Worm (Caenorhabditis elegans) whole organism, early embryonic: ENCODE measurements around the gene K12H4.2.

Experiments used
- B0310.2 ChIP-seq: sonication (generic microtip); optimal IDR thresholded peaks from 2 replicates; lab custom pipeline; 2016; ENCODE audit warnings: mild to moderate bottlenecking, missing genetic modification characterization, missing compliant biosample characterization
- F13C5.2 ChIP-seq: sonication (generic microtip); optimal IDR thresholded peaks from 2 replicates; lab custom pipeline; 2017; ENCODE audit warnings: mild to moderate bottlenecking, missing genetic modification characterization, inconsistent platforms, missing compliant biosample characterization
- aly-1 ChIP-seq: sonication (generic microtip); optimal IDR thresholded peaks from 2 replicates; lab custom pipeline; 2016; ENCODE audit warnings: missing genetic modification characterization, missing compliant biosample characterization
- ama-1 ChIP-seq: fragments of 150-350 bp; optimal IDR thresholded peaks from 2 replicates; lab custom pipeline; 2014
- ceh-13 ChIP-seq: fragments of 200-800 bp; sonication (Bioruptor generic); optimal IDR thresholded peaks from 2 replicates; lab custom pipeline; 2018; ENCODE audit warnings: mild to moderate bottlenecking, missing genetic modification characterization, missing compliant biosample characterization
- ceh-36 ChIP-seq: sonication (generic microtip); optimal IDR thresholded peaks from 2 replicates; lab custom pipeline; 2016; ENCODE audit warnings: missing genetic modification characterization, inconsistent platforms, missing compliant biosample characterization
- ets-7 ChIP-seq: sonication (generic microtip); optimal IDR thresholded peaks from 2 replicates; lab custom pipeline; 2016; ENCODE audit warnings: missing genotype, missing genetic modification characterization, missing compliant biosample characterization
- flt-1 ChIP-seq: fragments of 200-800 bp; sonication (Bioruptor generic); IDR thresholded peaks from 2 replicates; pipeline ENCODE4 v1.3.6; 2022; ENCODE audit warnings: missing genetic modification characterization, missing compliant biosample characterization
- hmbx-1 ChIP-seq: sonication (generic microtip); optimal IDR thresholded peaks from 2 replicates; lab custom pipeline; 2016; ENCODE audit warnings: mild to moderate bottlenecking, missing genetic modification characterization, missing compliant biosample characterization
- hmg-4 ChIP-seq: fragments of 200-800 bp; sonication (Bioruptor generic); optimal IDR thresholded peaks from 2 replicates; lab custom pipeline; 2018; ENCODE audit warnings: mild to moderate bottlenecking, missing genetic modification characterization, missing compliant biosample characterization
- hnd-1 ChIP-seq: sonication (generic microtip); optimal IDR thresholded peaks from 2 replicates; lab custom pipeline; 2016; ENCODE audit warnings: missing genetic modification characterization, missing compliant biosample characterization
- pes-1 ChIP-seq: fragments of 200-800 bp; sonication (Bioruptor generic); IDR thresholded peaks from 2 replicates; pipeline ENCODE4 v1.3.6; 2022; ENCODE audit warnings: missing genetic modification reagents, missing genetic modification characterization, missing compliant biosample characterization
- scrt-1 ChIP-seq: fragments of 200-800 bp; sonication (Bioruptor generic); IDR thresholded peaks from 2 replicates; pipeline ENCODE4 v1.3.6; 2022; ENCODE audit warnings: missing genetic modification characterization, missing compliant biosample characterization
- sea-1 ChIP-seq: fragments of 200-800 bp; sonication (Bioruptor generic); conservative IDR thresholded peaks from 2 replicates; pipeline ENCODE4 v1.3.6; 2022; ENCODE audit warnings: missing genetic modification characterization, missing compliant biosample characterization
- tbx-11 ChIP-seq: fragments of 200-800 bp; sonication (Bioruptor generic); IDR thresholded peaks from 2 replicates; pipeline ENCODE4 v1.3.6; 2022; ENCODE audit warnings: missing genetic modification characterization, missing compliant biosample characterization
- tbx-37 ChIP-seq: fragments of 200-800 bp; sonication (Bioruptor generic); conservative IDR thresholded peaks from 2 replicates; pipeline ENCODE4 v1.3.6; 2022; ENCODE audit warnings: missing genetic modification reagents, missing genetic modification characterization, missing compliant biosample characterization
- tra-4 ChIP-seq: sonication (generic microtip); optimal IDR thresholded peaks from 2 replicates; lab custom pipeline; 2017; ENCODE audit warnings: missing genetic modification characterization, missing compliant biosample characterization

Gene K12H4.2

DNA sequence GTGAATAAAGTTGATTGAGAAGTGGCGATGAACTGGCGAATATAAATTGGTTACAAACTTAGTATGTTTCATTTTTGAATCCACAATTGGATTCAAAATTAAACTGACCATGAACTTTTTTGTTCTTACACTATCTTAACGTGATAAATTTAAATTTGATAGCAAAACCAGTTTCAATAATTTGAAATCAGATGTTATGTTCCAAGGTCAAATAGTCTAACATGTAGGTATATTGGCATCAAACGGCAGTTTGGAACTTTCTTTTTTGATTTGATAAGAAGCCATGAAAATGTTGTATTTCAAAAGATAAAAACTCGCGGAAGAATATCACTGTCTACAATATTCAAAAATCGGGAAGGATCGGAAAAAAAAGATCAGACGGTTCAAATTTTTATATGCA is 11.5 kb upstream of the K12H4.2 start:
- TF ChIP-seq sea-1 (no peak), flt-1 (GFP tag; lab: Robert Waterston, UW) (no peak), hnd-1 (tag; lab: Kevin White, UChicago) (no peak), pes-1 (GFP tag; lab: Robert Waterston, UW) (no peak), ama-1 (lab: Kevin White, UChicago) (no peak), hmbx-1 (tag; lab: Kevin White, UChicago) (no peak), tra-4 (tag; lab: Kevin White, UChicago) (no peak), ceh-36 (no peak), scrt-1 (GFP tag; lab: Robert Waterston, UW) (no peak), ets-7 (no peak), F13C5.2 (tag; lab: Kevin White, UChicago) (no peak), hmg-4 (GFP tag; lab: Kevin White, UChicago) (no peak), ceh-13 (GFP tag; lab: Kevin White, UChicago) (no peak), B0310.2 (tag; lab: Kevin White, UChicago) (no peak), aly-1 (tag; lab: Kevin White, UChicago) (no peak)

ce11 chrIII:8036497-8036896 is 11.0 kb upstream of the K12H4.2 start:
- no peak for TF ChIP-seq aly-1 (tag; lab: Kevin White, UChicago)
- TF ChIP-seq sea-1 = no peak
- no peak for TF ChIP-seq ceh-13 (GFP tag; lab: Kevin White, UChicago)
- no peak for TF ChIP-seq flt-1 (GFP tag; lab: Robert Waterston, UW)
- TF ChIP-seq tra-4 (tag; lab: Kevin White, UChicago) = no peak
- TF ChIP-seq ets-7 = no peak

DNA sequence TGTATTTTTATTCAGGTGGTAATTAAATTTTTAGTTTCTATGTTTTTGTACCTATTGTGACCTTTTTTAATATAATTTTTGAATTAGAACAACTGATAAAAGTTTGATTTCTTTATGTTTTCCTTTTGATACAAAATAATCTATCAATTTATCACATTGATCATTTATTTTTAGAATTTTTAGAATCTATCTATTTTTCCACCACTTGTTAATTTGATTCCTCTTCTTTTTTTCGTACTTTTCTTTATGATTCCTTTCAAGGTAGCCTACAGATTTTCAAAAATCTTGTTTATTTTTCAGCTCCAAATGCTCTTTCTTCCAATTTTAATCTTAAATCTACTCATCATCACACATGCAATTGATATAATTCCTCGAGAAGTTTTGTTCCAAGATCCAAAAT is 9.6 kb upstream of the K12H4.2 start, which contains the start of gene dpf-6:
Gene dpf-6 (plus strand): TSS at position 301 of the 400 bp plus-strand sequence.
- TF ChIP-seq sea-1 (no peak), tbx-11 (GFP tag; lab: Robert Waterston, UW) (no peak), pes-1 (GFP tag; lab: Robert Waterston, UW) (no peak), aly-1 (tag; lab: Kevin White, UChicago) (no peak), hmg-4 (GFP tag; lab: Kevin White, UChicago) (no peak), flt-1 (GFP tag; lab: Robert Waterston, UW) (no peak), ets-7 (no peak), ceh-13 (GFP tag; lab: Kevin White, UChicago) (no peak), ceh-36 (no peak), hnd-1 (tag; lab: Kevin White, UChicago) (no peak), tbx-37 (GFP tag; lab: Robert Waterston, UW) (no peak), scrt-1 (GFP tag; lab: Robert Waterston, UW) (no peak), tra-4 (tag; lab: Kevin White, UChicago) (no peak), F13C5.2 (tag; lab: Kevin White, UChicago) (no peak), B0310.2 (tag; lab: Kevin White, UChicago) (no peak), ama-1 (lab: Kevin White, UChicago) (no peak), hmbx-1 (tag; lab: Kevin White, UChicago) (no peak)

- no peak for TF ChIP-seq F13C5.2 (tag; lab: Kevin White, UChicago)
- no peak for TF ChIP-seq aly-1 (tag; lab: Kevin White, UChicago)
- TF ChIP-seq ceh-13 (GFP tag; lab: Kevin White, UChicago) = no peak
- TF ChIP-seq ama-1 (lab: Kevin White, UChicago) = no peak
- no peak for TF ChIP-seq tbx-11 (GFP tag; lab: Robert Waterston, UW)
- no peak for TF ChIP-seq scrt-1 (GFP tag; lab: Robert Waterston, UW)
- no peak for TF ChIP-seq B0310.2 (tag; lab: Kevin White, UChicago)
- no peak for TF ChIP-seq tra-4 (tag; lab: Kevin White, UChicago)
- TF ChIP-seq pes-1 (GFP tag; lab: Robert Waterston, UW) = no peak
These were observed 4.7 kb upstream of the K12H4.2 start, which contains the start of gene K12H4.6 for ce11 chrIII:8042775-8043174. TSS of gene K12H4.6 (minus strand) at chrIII:8042875.

ce11 chrIII:8043784-8044183 is 3.7 kb upstream of the K12H4.2 start:
- TF ChIP-seq tbx-37 (GFP tag; lab: Robert Waterston, UW) = peak; percentile 100
- no peak for TF ChIP-seq ama-1 (lab: Kevin White, UChicago)
- peak; percentile 100 for TF ChIP-seq scrt-1 (GFP tag; lab: Robert Waterston, UW)
- peak; percentile 99 for TF ChIP-seq tra-4 (tag; lab: Kevin White, UChicago)
- TF ChIP-seq hnd-1 (tag; lab: Kevin White, UChicago) = peak; percentile 98
- TF ChIP-seq B0310.2 (tag; lab: Kevin White, UChicago) = peak; percentile 100
- peak; percentile 99 for TF ChIP-seq pes-1 (GFP tag; lab: Robert Waterston, UW)
- TF ChIP-seq tbx-11 (GFP tag; lab: Robert Waterston, UW) = peak; percentile 100
- peak; percentile 98 for TF ChIP-seq flt-1 (GFP tag; lab: Robert Waterston, UW)
- peak; percentile 100 for TF ChIP-seq F13C5.2 (tag; lab: Kevin White, UChicago)
- TF ChIP-seq ets-7 = peak; percentile 99
- TF ChIP-seq aly-1 (tag; lab: Kevin White, UChicago) = peak; percentile 96
- peak; percentile 100 for TF ChIP-seq hmg-4 (GFP tag; lab: Kevin White, UChicago)
- peak; percentile 95 for TF ChIP-seq hmbx-1 (tag; lab: Kevin White, UChicago)
- peak; percentile 100 for TF ChIP-seq ceh-13 (GFP tag; lab: Kevin White, UChicago)
- TF ChIP-seq ceh-36 = peak; percentile 97
- TF ChIP-seq sea-1 = peak; percentile 100

DNA sequence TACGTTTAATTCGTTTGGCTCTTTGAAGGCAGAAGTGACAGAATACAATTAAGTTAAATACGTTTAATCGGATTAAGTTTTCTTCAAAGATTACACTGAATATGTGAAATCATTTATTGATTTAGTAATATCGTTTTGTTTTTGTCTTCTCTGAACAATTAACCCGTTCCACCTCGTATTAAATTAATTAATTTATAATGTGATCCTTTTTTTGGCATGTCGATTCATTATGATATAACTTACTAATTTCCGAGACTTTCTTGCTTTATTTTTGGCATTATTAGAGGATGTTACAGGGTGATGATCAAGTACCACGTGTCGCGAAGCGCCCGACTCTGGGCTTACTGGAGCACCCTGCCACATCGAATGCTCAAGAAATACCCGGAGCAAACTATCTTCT is 3.3 kb upstream of the K12H4.2 start, which contains the start of gene K12H4.5:
Gene K12H4.5 (plus strand): TSS at position 301 of the 400 bp plus-strand sequence.
- TF ChIP-seq ets-7 (no peak), hmg-4 (GFP tag; lab: Kevin White, UChicago) (no peak), ceh-13 (GFP tag; lab: Kevin White, UChicago) (no peak), flt-1 (GFP tag; lab: Robert Waterston, UW) (no peak)

- no peak for TF ChIP-seq tbx-11 (GFP tag; lab: Robert Waterston, UW)
- no peak for TF ChIP-seq ceh-13 (GFP tag; lab: Kevin White, UChicago)
- TF ChIP-seq hnd-1 (tag; lab: Kevin White, UChicago) = no peak
- TF ChIP-seq hmbx-1 (tag; lab: Kevin White, UChicago) = no peak
- no peak for TF ChIP-seq B0310.2 (tag; lab: Kevin White, UChicago)
- TF ChIP-seq pes-1 (GFP tag; lab: Robert Waterston, UW) = no peak
- TF ChIP-seq F13C5.2 (tag; lab: Kevin White, UChicago) = no peak
- no peak for TF ChIP-seq aly-1 (tag; lab: Kevin White, UChicago)
- no peak for TF ChIP-seq ceh-36
- no peak for TF ChIP-seq scrt-1 (GFP tag; lab: Robert Waterston, UW)
- TF ChIP-seq ets-7 = no peak
- TF ChIP-seq sea-1 = no peak
- TF ChIP-seq tbx-37 (GFP tag; lab: Robert Waterston, UW) = no peak
- no peak for TF ChIP-seq hmg-4 (GFP tag; lab: Kevin White, UChicago)
- no peak for TF ChIP-seq ama-1 (lab: Kevin White, UChicago)
- TF ChIP-seq tra-4 (tag; lab: Kevin White, UChicago) = no peak
- TF ChIP-seq flt-1 (GFP tag; lab: Robert Waterston, UW) = no peak
These were observed 2.8 kb upstream of the K12H4.2 start, which contains the start of gene spcs-3 for ce11 chrIII:8044717-8045116. TSS of gene spcs-3 (plus strand) at chrIII:8045017.
